Fruit fly (Drosophila melanogaster): Measurements from ENCODE around the gene Ugt35B1.

Gene Ugt35B1

DNA sequence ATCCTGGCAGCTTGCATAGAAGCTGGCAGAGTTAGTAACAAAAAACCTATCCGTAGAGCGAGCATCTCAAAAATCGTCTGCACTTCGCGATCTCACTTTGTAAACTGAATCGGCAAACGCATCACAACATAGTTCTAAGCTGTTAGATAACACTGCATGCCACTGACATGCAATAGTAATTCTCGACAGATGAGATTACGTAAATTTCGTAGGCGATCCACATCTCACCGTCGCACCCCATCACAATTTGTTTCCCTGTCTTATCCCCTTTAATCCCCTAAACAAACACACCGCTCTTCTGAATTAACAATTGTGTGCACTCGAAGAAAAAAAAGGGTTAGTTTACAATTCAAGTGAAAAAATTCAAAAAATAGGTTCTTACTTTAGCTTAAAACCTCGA, at the start of gene Ugt35B1:
Ugt35B1 (minus strand) TSS at position 101 of the 400 bp plus-strand sequence.
- TF ChIP-seq psq (optimal IDR thresholded peaks at IDR 0.05) = no peak
- no peak for TF ChIP-seq Sin3A (optimal IDR thresholded peaks at IDR 0.05)
- no peak for TF ChIP-seq ttk (optimal IDR thresholded peaks at IDR 0.05)
- TF ChIP-seq insv (optimal IDR thresholded peaks at IDR 0.05) = no peak

- no peak for TF ChIP-seq Sin3A (optimal IDR thresholded peaks at IDR 0.05)
- no peak for TF ChIP-seq h (optimal IDR thresholded peaks at IDR 0.05)
- no peak for TF ChIP-seq insv (optimal IDR thresholded peaks at IDR 0.05)
- TF ChIP-seq psq (optimal IDR thresholded peaks at IDR 0.05) = no peak
- no peak for TF ChIP-seq ttk (optimal IDR thresholded peaks at IDR 0.05)
- TF ChIP-seq Myc (optimal IDR thresholded peaks at IDR 0.05) = no peak
Measured at dm6 chr3R:11216156-11216630, 46.1 kb upstream of the Ugt35B1 start, which contains the start of the genes RpS25 and CG4820. TSS of gene RpS25 (minus strand) at chr3R:11216287. TSS of gene CG4820 (plus strand) at chr3R:11216535.

- TF ChIP-seq insv (optimal IDR thresholded peaks at IDR 0.05) = no peak
- TF ChIP-seq ttk (optimal IDR thresholded peaks at IDR 0.05) = no peak
- no peak for TF ChIP-seq h (optimal IDR thresholded peaks at IDR 0.05)
- no peak for TF ChIP-seq Sin3A (optimal IDR thresholded peaks at IDR 0.05)
- TF ChIP-seq psq (optimal IDR thresholded peaks at IDR 0.05) = no peak
- TF ChIP-seq Myc (optimal IDR thresholded peaks at IDR 0.05) = no peak
Measured at dm6 chr3R:11214449-11214950, 44.5 kb upstream of the Ugt35B1 start, which contains the start of gene ZnT86D. TSS of gene ZnT86D (minus strand) at chr3R:11214539.

dm6 chr3R:11211291-11212061, 41.4 kb upstream of the Ugt35B1 start:
- TF ChIP-seq psq (optimal IDR thresholded peaks at IDR 0.05) (no peak), insv (optimal IDR thresholded peaks at IDR 0.05) (no peak), ttk (optimal IDR thresholded peaks at IDR 0.05) (no peak), Myc (optimal IDR thresholded peaks at IDR 0.05) (no peak), h (optimal IDR thresholded peaks at IDR 0.05) (no peak), Sin3A (optimal IDR thresholded peaks at IDR 0.05) (no peak)

dm6 chr3R:11209801-11210402, 39.9 kb upstream of the Ugt35B1 start, which contains the start of the genes SdhC and Tctp:
TSS of gene SdhC (minus strand) at chr3R:11209849.
TSS of gene Tctp (plus strand) at chr3R:11210247.
- no peak for TF ChIP-seq Sin3A (optimal IDR thresholded peaks at IDR 0.05)
- TF ChIP-seq Myc (optimal IDR thresholded peaks at IDR 0.05) = no peak
- TF ChIP-seq insv (optimal IDR thresholded peaks at IDR 0.05) = no peak
- no peak for TF ChIP-seq h (optimal IDR thresholded peaks at IDR 0.05)
- no peak for TF ChIP-seq ttk (optimal IDR thresholded peaks at IDR 0.05)
- no peak for TF ChIP-seq psq (optimal IDR thresholded peaks at IDR 0.05)

DNA sequence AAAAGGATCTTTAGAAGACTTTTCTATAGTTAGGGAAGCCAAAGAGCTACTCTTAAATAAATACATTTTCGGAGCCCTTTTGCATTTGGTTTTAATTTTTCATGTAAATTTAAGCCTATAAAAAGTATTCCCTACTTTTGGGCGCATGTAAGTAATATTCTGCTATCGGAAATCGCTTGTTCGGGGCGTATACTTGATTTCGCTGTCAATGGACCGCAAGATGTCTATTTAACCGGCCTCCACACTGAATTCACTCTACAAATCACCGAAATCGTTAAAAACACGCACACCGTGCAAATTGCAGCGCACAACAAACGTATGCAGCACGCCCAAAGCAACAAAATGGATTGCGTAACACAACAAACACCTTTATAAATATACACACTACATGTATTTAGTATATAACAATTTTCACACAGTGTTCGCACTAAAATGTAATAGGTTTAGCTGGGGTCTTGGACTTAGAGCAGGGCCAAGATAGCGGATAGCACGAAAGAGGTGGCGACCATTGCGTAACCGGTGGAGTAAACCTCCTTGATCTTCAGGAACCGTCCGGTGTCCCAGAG, 38.8 kb upstream of the Ugt35B1 start:
- no peak for TF ChIP-seq ttk (optimal IDR thresholded peaks at IDR 0.05)
- TF ChIP-seq Myc (optimal IDR thresholded peaks at IDR 0.05) = no peak
- TF ChIP-seq insv (optimal IDR thresholded peaks at IDR 0.05) = no peak
- TF ChIP-seq h (optimal IDR thresholded peaks at IDR 0.05) = no peak
- no peak for TF ChIP-seq Sin3A (optimal IDR thresholded peaks at IDR 0.05)
- no peak for TF ChIP-seq psq (optimal IDR thresholded peaks at IDR 0.05)

dm6 chr3R:11200885-11201421, 30.9 kb upstream of the Ugt35B1 start:
- TF ChIP-seq psq (optimal IDR thresholded peaks at IDR 0.05) (no peak), Myc (optimal IDR thresholded peaks at IDR 0.05) (no peak), insv (optimal IDR thresholded peaks at IDR 0.05) (no peak), ttk (optimal IDR thresholded peaks at IDR 0.05) (no peak)

DNA sequence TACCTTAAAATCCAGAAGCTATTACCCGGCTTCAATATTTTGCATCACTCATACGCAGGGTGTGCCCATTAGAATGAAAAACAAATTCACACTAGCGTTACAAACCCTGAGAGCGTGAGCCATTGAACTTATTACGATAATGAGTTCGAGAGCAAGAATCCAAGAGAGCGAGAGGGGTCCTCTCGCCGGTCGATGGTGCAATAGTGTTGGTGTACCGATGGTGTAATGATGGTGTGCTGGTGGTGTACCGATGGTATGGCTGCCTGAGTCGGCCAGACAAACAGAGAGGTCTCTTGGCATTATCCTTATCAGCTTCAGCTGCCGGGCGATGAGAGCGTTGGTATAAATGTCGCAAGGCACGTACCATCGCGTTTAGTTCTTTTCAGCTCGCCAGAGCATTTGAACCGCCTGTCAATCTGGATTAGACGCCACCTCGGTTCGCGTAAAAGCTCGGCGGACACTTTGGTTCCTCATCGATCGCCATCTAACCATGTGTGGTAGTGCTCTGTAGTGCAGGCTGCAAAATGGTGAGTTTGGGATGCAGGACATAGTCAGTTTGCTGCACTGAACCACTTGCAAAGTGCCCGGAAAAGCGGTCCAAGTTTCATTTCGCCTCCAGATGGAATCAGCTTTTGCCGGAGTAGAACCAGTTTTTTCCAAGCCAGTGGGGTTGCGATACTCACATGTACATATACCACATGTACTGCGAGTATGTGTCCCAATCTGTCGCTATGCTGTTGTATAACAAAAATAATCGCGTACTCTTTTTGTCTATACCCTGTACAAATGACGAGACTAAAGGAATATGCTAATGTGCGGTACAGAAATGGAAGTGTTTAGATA, 30.2 kb upstream of the Ugt35B1 start:
- TF ChIP-seq h (optimal IDR thresholded peaks at IDR 0.05) = no peak
- no peak for TF ChIP-seq Sin3A (optimal IDR thresholded peaks at IDR 0.05)
- TF ChIP-seq insv (optimal IDR thresholded peaks at IDR 0.05) = no peak
- TF ChIP-seq Myc (optimal IDR thresholded peaks at IDR 0.05) = no peak
- no peak for TF ChIP-seq psq (optimal IDR thresholded peaks at IDR 0.05)
- TF ChIP-seq ttk (optimal IDR thresholded peaks at IDR 0.05) = no peak

DNA sequence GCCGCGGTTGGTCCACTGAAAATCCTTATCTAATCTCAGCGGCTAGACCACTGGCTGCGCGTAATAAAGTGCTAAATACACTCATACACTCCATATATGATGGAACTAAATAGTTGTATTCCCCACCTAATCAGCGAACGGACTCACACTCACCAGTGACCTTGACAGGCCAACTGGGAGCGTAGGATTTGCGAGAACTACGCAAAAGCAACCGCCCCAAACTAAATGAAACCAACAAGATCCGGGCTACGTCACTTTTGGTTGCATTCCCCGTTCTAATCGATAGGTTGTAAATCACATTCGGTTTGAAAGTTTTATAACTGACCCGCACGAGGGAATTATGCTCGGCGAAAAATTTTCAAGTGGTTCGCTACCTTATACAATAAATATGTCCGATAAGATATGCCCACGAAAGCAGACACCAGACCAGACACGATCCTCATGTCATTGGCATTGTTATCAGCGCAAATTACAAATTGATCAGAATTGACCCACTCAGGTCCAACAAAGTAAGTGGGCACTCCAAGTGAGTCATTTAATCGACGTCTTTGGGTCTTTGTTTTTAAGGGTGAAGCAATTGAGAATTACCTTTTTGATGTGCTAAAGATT, 29.3 kb upstream of the Ugt35B1 start:
- TF ChIP-seq ttk (optimal IDR thresholded peaks at IDR 0.05) (no peak), Myc (optimal IDR thresholded peaks at IDR 0.05) (no peak), psq (optimal IDR thresholded peaks at IDR 0.05) (no peak), Sin3A (optimal IDR thresholded peaks at IDR 0.05) (no peak), insv (optimal IDR thresholded peaks at IDR 0.05) (no peak), h (optimal IDR thresholded peaks at IDR 0.05) (no peak)

DNA sequence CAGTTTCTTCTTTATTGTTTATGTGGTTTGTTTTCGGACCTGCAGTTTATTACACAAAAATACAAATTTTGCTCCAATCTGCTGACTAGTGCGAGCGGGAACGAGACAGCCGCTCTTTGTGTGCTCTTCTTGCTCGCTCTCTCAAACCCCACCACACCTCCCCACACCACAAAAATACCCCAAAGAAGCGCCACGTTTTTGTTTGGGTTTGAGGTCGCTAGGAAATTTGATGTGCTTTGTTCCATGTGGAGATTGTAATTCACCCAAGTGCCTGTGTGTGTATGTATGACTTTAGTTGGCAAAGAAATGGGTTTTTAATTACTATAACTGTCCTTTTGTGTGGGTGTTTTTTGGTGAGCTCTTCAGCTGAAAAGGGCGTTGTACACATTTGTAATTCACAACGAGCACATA, 28.0 kb upstream of the Ugt35B1 start:
- no peak for TF ChIP-seq insv (optimal IDR thresholded peaks at IDR 0.05)
- no peak for TF ChIP-seq h (optimal IDR thresholded peaks at IDR 0.05)
- TF ChIP-seq Sin3A (optimal IDR thresholded peaks at IDR 0.05) = no peak
- TF ChIP-seq psq (optimal IDR thresholded peaks at IDR 0.05) = no peak
- TF ChIP-seq ttk (optimal IDR thresholded peaks at IDR 0.05) = no peak
- TF ChIP-seq Myc (optimal IDR thresholded peaks at IDR 0.05) = no peak

- no peak for TF ChIP-seq h (optimal IDR thresholded peaks at IDR 0.05)
- no peak for TF ChIP-seq psq (optimal IDR thresholded peaks at IDR 0.05)
- TF ChIP-seq insv (optimal IDR thresholded peaks at IDR 0.05) = no peak
- no peak for TF ChIP-seq Myc (optimal IDR thresholded peaks at IDR 0.05)
- TF ChIP-seq ttk (optimal IDR thresholded peaks at IDR 0.05) = no peak
- TF ChIP-seq Sin3A (optimal IDR thresholded peaks at IDR 0.05) = no peak
Measured at dm6 chr3R:11197389-11197716, 27.3 kb upstream of the Ugt35B1 start, which contains the start of gene cu. TSS of gene cu (plus strand) at chr3R:11197592.
